Worm (Caenorhabditis elegans): Measurements from ENCODE around the gene F46C5.4.
A peak's percentile ranks its signal among the peaks of the same experiment; 100 is the strongest.

Gene F46C5.4

ce11 chrII:8789828-8790558, 45.9 kb upstream of the F46C5.4 start, which contains the start of gene F07H5.13 (continued):
- no peak for TF ChIP-seq F57C9.4 (tag; optimal IDR thresholded peaks at IDR 0.05)
- no peak for TF ChIP-seq F57A8.1 (GFP tag; optimal IDR thresholded peaks at IDR 0.05)
- peak; percentile 41 for TF ChIP-seq atf-7 (tag; optimal IDR thresholded peaks at IDR 0.05)
- no peak for TF ChIP-seq F23B12.7 (tag; optimal IDR thresholded peaks at IDR 0.05; ENCODE audit: insufficient read depth)
- no peak for TF ChIP-seq akir-1 (GFP tag; optimal IDR thresholded peaks at IDR 0.05)
- no peak for TF ChIP-seq Y56A3A.18 (GFP tag; IDR thresholded peaks at IDR 0.05)
- no peak for TF ChIP-seq sdz-38 (tag; optimal IDR thresholded peaks at IDR 0.05)
- TF ChIP-seq rec-8 (tag; optimal IDR thresholded peaks at IDR 0.05): no peak
- TF ChIP-seq hsf-1 (GFP tag; IDR thresholded peaks at IDR 0.05): no peak
- TF ChIP-seq ceh-27 (GFP tag; optimal IDR thresholded peaks at IDR 0.05): no peak
- TF ChIP-seq ceh-79 (tag; optimal IDR thresholded peaks at IDR 0.05): no peak
- no peak; the same call in 1 of the 2 replicates for TF ChIP-seq B0336.3 (GFP tag; IDR thresholded peaks at IDR 0.05)
- no peak for TF ChIP-seq hmg-20 (GFP tag; IDR thresholded peaks at IDR 0.05)
- TF ChIP-seq aptf-3 (GFP tag; IDR thresholded peaks at IDR 0.05): no peak
- peak; percentile 60 for TF ChIP-seq chd-7 (tag; optimal IDR thresholded peaks at IDR 0.05)
- no peak for TF ChIP-seq egl-18 (GFP tag; IDR thresholded peaks at IDR 0.05)
- TF ChIP-seq nhr-90 (tag; optimal IDR thresholded peaks at IDR 0.05): no peak
- no peak for TF ChIP-seq ets-4 (GFP tag; optimal IDR thresholded peaks at IDR 0.05)
- no peak for TF ChIP-seq efl-1 (GFP tag; optimal IDR thresholded peaks at IDR 0.05)
- TF ChIP-seq nfyb-1 (GFP tag; IDR thresholded peaks at IDR 0.05): peak; percentile 55
- TF ChIP-seq ccch-3 (GFP tag; optimal IDR thresholded peaks at IDR 0.05): no peak
- TF ChIP-seq hlh-26 (GFP tag; conservative IDR thresholded peaks at IDR 0.05): no peak
- no peak for TF ChIP-seq unc-62 (GFP tag; optimal IDR thresholded peaks at IDR 0.05)
- no peak for TF ChIP-seq sptf-2 (GFP tag; optimal IDR thresholded peaks at IDR 0.05)
- no peak for TF ChIP-seq him-1 (tag; optimal IDR thresholded peaks at IDR 0.05)
- TF ChIP-seq B0035.1 (tag; optimal IDR thresholded peaks at IDR 0.05): no peak
- no peak for TF ChIP-seq mes-4 (tag; optimal IDR thresholded peaks at IDR 0.05)
- TF ChIP-seq ZK185.1 (tag; optimal IDR thresholded peaks at IDR 0.05; ENCODE audit: poor library complexity, severe bottlenecking): no peak
- peak; percentile 15 for TF ChIP-seq zim-3 (tag; optimal IDR thresholded peaks at IDR 0.05)
- TF ChIP-seq ztf-26 (tag; optimal IDR thresholded peaks at IDR 0.05): peak; percentile 41

ce11 chrII:8792640-8793039, 43.2 kb upstream of the F46C5.4 start, which contains the start of gene idpa-2:
TSS of gene idpa-2 (minus strand) at chrII:8792740.
- TF ChIP-seq madf-8 (GFP tag; conservative IDR thresholded peaks at IDR 0.05) (no peak), ztf-25 (GFP tag; IDR thresholded peaks at IDR 0.05) (no peak), T26A5.8 (tag; optimal IDR thresholded peaks at IDR 0.05) (no peak), sea-2 (GFP tag; IDR thresholded peaks at IDR 0.05) (no peak), ztf-22 (GFP tag; optimal IDR thresholded peaks at IDR 0.05) (no peak), D2030.7 (GFP tag; IDR thresholded peaks at IDR 0.05) (no peak), rpc-1 (optimal IDR thresholded peaks at IDR 0.05) (no peak), rpc-1 (tag; optimal IDR thresholded peaks at IDR 0.05) (no peak), snpc-1.3 (tag; optimal IDR thresholded peaks at IDR 0.05; ENCODE audit: insufficient read depth) (no peak), xnd-1 (tag; optimal IDR thresholded peaks at IDR 0.05) (no peak), cebp-1 (GFP tag; IDR thresholded peaks at IDR 0.05) (no peak), cebp-1 (tag; optimal IDR thresholded peaks at IDR 0.05) (no peak), hlh-12 (tag; optimal IDR thresholded peaks at IDR 0.05) (no peak), efl-1 (GFP tag; optimal IDR thresholded peaks at IDR 0.05) (no peak), Y67H2A.10 (GFP tag; conservative IDR thresholded peaks at IDR 0.05) (no peak)

Measured in whole organism, young adult.